Worm (Caenorhabditis elegans) whole organism, L3 larva: ENCODE measurements around the gene Y7A5A.2.

Source experiments
- ceh-28 ChIP-seq: fragments of 150-350 bp; optimal IDR thresholded peaks from 2 replicates; lab custom pipeline; 2014; ENCODE audit warnings: missing biosample characterization, missing genetic modification reagents, missing genetic modification characterization
- daf-12 ChIP-seq: fragments of 150-350 bp; optimal IDR thresholded peaks from 2 replicates; lab custom pipeline; 2014; ENCODE audit warnings: missing biosample characterization, missing genetic modification reagents, missing genetic modification characterization
- lin-39 ChIP-seq: fragments of 150-350 bp; optimal IDR thresholded peaks from 2 replicates; lab custom pipeline; 2018; ENCODE audit warnings: missing biosample characterization, missing genetic modification reagents, missing genetic modification characterization
- mdl-1 ChIP-seq: fragments of 150-350 bp; optimal IDR thresholded peaks from 2 replicates; lab custom pipeline; 2014; ENCODE audit warnings: missing biosample characterization, missing genetic modification characterization
- nhr-11 ChIP-seq: fragments of 150-350 bp; optimal IDR thresholded peaks from 2 replicates; lab custom pipeline; 2014; ENCODE audit warnings: missing biosample characterization, missing genetic modification characterization
- pqm-1 ChIP-seq: fragments of 150-350 bp; optimal IDR thresholded peaks from 2 replicates; lab custom pipeline; 2017; ENCODE audit warnings: missing biosample characterization, missing genetic modification characterization, inconsistent platforms

DNA sequence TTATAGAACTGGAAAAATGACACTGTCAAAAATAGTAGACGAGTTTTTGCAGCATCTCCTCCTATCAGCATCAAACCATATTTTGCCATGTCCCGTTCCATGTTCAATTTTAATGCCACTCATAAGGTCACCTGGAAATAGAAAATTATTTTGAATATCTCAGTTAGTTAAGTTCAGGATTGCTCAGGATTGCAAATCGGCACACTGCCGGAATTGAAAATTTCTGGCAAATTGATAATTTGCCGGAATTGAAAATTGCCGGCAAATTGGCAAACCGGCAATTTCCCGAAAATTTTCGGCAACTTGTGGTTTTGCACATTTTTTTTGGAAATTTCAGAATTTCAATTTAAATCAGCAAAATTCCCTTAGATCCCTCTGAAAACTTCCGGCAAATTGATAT, 14.2 kb upstream of the Y7A5A.2 start, which contains the start of gene Y7A5A.5:
- TF ChIP-seq ceh-28 (tag; lab: Kevin White, UChicago), result no peak
- no peak for TF ChIP-seq lin-39 (tag; lab: Kevin White, UChicago)
- no peak for TF ChIP-seq pqm-1 (tag; lab: Kevin White, UChicago)
- TF ChIP-seq daf-12, result no peak
- no peak for TF ChIP-seq mdl-1
- no peak for TF ChIP-seq nhr-11 (tag; lab: Kevin White, UChicago)
